Worm (Caenorhabditis elegans): ENCODE results near the gene F35B12.9.
A peak's percentile ranks its signal among the peaks of the same experiment; 100 is the strongest.

The F35B12.9 gene

ce11 chrV:11638634-11639117 is 37.7 kb downstream of the F35B12.9 start (continued):
- TF ChIP-seq nhr-76 (tag; optimal IDR thresholded peaks at IDR 0.05) (no peak), daf-12 (tag; optimal IDR thresholded peaks at IDR 0.05) (no peak)

ce11 chrV:11641298-11641787 is 40.4 kb downstream of the F35B12.9 start:
- no peak for TF ChIP-seq nhr-76 (tag; optimal IDR thresholded peaks at IDR 0.05)
- no peak for TF ChIP-seq elt-1 (tag; optimal IDR thresholded peaks at IDR 0.05)
- no peak for TF ChIP-seq fos-1 (tag; optimal IDR thresholded peaks at IDR 0.05)
- no peak for TF ChIP-seq nhr-237 (tag; optimal IDR thresholded peaks at IDR 0.05)
- TF ChIP-seq ZK546.5 (tag; optimal IDR thresholded peaks at IDR 0.05), result no peak
- peak; percentile 25 for TF ChIP-seq tbx-2 (tag; optimal IDR thresholded peaks at IDR 0.05)
- no peak for TF ChIP-seq daf-12 (tag; optimal IDR thresholded peaks at IDR 0.05)
- TF ChIP-seq nfya-1 (tag; optimal IDR thresholded peaks at IDR 0.05; ENCODE audit: insufficient read depth), result peak; percentile 74
- no peak for TF ChIP-seq elt-3 (tag; optimal IDR thresholded peaks at IDR 0.05)
- peak; percentile 36 for TF ChIP-seq lin-15B (tag; optimal IDR thresholded peaks at IDR 0.05)
- TF ChIP-seq nhr-11 (tag; optimal IDR thresholded peaks at IDR 0.05), result peak; percentile 33
- TF ChIP-seq mdl-1 (tag; optimal IDR thresholded peaks at IDR 0.05), result peak; percentile 54
- no peak for TF ChIP-seq lsy-12 (tag; optimal IDR thresholded peaks at IDR 0.05)
- peak; percentile 77 for TF ChIP-seq fkh-10 (GFP tag; optimal IDR thresholded peaks at IDR 0.05)
- TF ChIP-seq snpc-4 (tag; optimal IDR thresholded peaks at IDR 0.05), result peak; percentile 9
- TF ChIP-seq lin-39 (tag; optimal IDR thresholded peaks at IDR 0.05), result peak; percentile 56
- no peak for TF ChIP-seq nhr-43 (tag; optimal IDR thresholded peaks at IDR 0.05; ENCODE audit: poor library complexity, severe bottlenecking)
- peak; percentile 5 for TF ChIP-seq unc-62 (GFP tag; optimal IDR thresholded peaks at IDR 0.05)
- no peak for TF ChIP-seq ztf-4 (tag; optimal IDR thresholded peaks at IDR 0.05)
- no peak for TF ChIP-seq ceh-82 (tag; optimal IDR thresholded peaks at IDR 0.05)
- no peak for TF ChIP-seq nhr-67 (tag; optimal IDR thresholded peaks at IDR 0.05)
- no peak for TF ChIP-seq ceh-9 (tag; optimal IDR thresholded peaks at IDR 0.05)
- peak; percentile 59 for TF ChIP-seq skn-1 (tag; optimal IDR thresholded peaks at IDR 0.05)
- no peak for TF ChIP-seq ama-1 (optimal IDR thresholded peaks at IDR 0.05)
- TF ChIP-seq egl-5 (tag; optimal IDR thresholded peaks at IDR 0.05), result peak; percentile 16
- peak; percentile 14 for TF ChIP-seq zag-1 (tag; optimal IDR thresholded peaks at IDR 0.05)
- TF ChIP-seq pqm-1 (tag; optimal IDR thresholded peaks at IDR 0.05), result no peak
- TF ChIP-seq ztf-11 (tag; optimal IDR thresholded peaks at IDR 0.05), result no peak
- TF ChIP-seq sea-2 (GFP tag; optimal IDR thresholded peaks at IDR 0.05), result no peak
- TF ChIP-seq hmg-11 (tag; optimal IDR thresholded peaks at IDR 0.05), result peak; percentile 27

DNA sequence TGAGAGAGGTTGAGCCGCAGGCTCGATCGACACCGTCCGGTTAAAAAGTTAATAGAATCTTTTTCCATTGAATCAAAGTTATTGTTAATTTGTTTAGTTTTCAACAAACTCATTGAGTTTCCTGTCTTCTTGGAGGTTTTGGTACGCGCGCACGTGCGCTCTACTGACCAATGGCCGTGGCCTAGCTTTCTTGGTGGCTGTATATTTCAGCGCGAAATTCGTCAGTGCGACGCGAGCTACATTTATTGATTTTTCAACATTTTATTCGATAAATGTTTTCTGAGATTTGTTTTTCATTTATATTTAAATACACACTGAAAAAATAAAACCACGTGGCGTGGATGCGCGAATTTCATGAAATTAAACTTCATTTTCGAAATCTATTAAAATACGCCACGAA is 43.2 kb downstream of the F35B12.9 start, which contains the start of gene bir-1:
Gene bir-1 (plus strand): TSS at position 312 of the 400 bp plus-strand sequence.
- peak; percentile 87 for TF ChIP-seq snpc-4 (tag; optimal IDR thresholded peaks at IDR 0.05)
- TF ChIP-seq pha-4 (tag; optimal IDR thresholded peaks at IDR 0.05), result peak; percentile 78
- TF ChIP-seq nhr-25 (tag; optimal IDR thresholded peaks at IDR 0.05), result peak; percentile 59
- TF ChIP-seq nfya-1 (tag; optimal IDR thresholded peaks at IDR 0.05; ENCODE audit: insufficient read depth), result peak; percentile 81
- TF ChIP-seq ztf-11 (tag; optimal IDR thresholded peaks at IDR 0.05), result no peak
- TF ChIP-seq egl-5 (tag; optimal IDR thresholded peaks at IDR 0.05), result peak; percentile 50
- peak; percentile 70 for TF ChIP-seq nhr-43 (tag; optimal IDR thresholded peaks at IDR 0.05; ENCODE audit: poor library complexity, severe bottlenecking)
- TF ChIP-seq nhr-23 (tag; optimal IDR thresholded peaks at IDR 0.05), result peak; percentile 55
- TF ChIP-seq pqm-1 (tag; optimal IDR thresholded peaks at IDR 0.05), result peak; percentile 17
- TF ChIP-seq nhr-11 (tag; optimal IDR thresholded peaks at IDR 0.05), result no peak
- no peak for TF ChIP-seq ama-1 (optimal IDR thresholded peaks at IDR 0.05)
- TF ChIP-seq nhr-67 (tag; optimal IDR thresholded peaks at IDR 0.05), result no peak
- TF ChIP-seq jun-1 (tag; optimal IDR thresholded peaks at IDR 0.05), result no peak
- no peak for TF ChIP-seq ZK546.5 (tag; optimal IDR thresholded peaks at IDR 0.05)
- no peak for TF ChIP-seq elt-1 (tag; optimal IDR thresholded peaks at IDR 0.05)
- no peak for TF ChIP-seq nhr-28 (tag; optimal IDR thresholded peaks at IDR 0.05)
- peak; percentile 26 for TF ChIP-seq hmg-11 (tag; optimal IDR thresholded peaks at IDR 0.05)
- no peak for TF ChIP-seq unc-62 (GFP tag; optimal IDR thresholded peaks at IDR 0.05)
- TF ChIP-seq R02D3.7 (tag; optimal IDR thresholded peaks at IDR 0.05), result no peak
- peak; percentile 30 for TF ChIP-seq elt-2 (tag; optimal IDR thresholded peaks at IDR 0.05)
- TF ChIP-seq mdl-1 (tag; optimal IDR thresholded peaks at IDR 0.05), result peak; percentile 57
- TF ChIP-seq egl-27 (tag; optimal IDR thresholded peaks at IDR 0.05), result no peak
- peak; percentile 75 for TF ChIP-seq ceh-28 (tag; optimal IDR thresholded peaks at IDR 0.05)
- no peak for TF ChIP-seq elt-3 (tag; optimal IDR thresholded peaks at IDR 0.05)
- no peak for TF ChIP-seq lsy-12 (tag; optimal IDR thresholded peaks at IDR 0.05)
- peak; percentile 87 for TF ChIP-seq lin-39 (tag; optimal IDR thresholded peaks at IDR 0.05)
- peak; percentile 87 for TF ChIP-seq lin-15B (tag; optimal IDR thresholded peaks at IDR 0.05)
